Fruit fly (Drosophila melanogaster) whole organism, pupa: ENCODE results near the gene CG31265.

Experiments used
- CG10348 ChIP-seq: fragments of 200-800 bp; sonication (Bioruptor generic); IDR thresholded peaks from 2 replicates; pipeline ENCODE4 v1.3.6; 2022; ENCODE audit warnings: missing biosample characterization, missing genetic modification characterization
- CG12605 ChIP-seq: fragments of 200-800 bp; sonication (Bioruptor generic); IDR thresholded peaks from 2 replicates; pipeline ENCODE4 v1.3.6; 2022; ENCODE audit warnings: missing biosample characterization, missing genetic modification characterization
- CG13204 ChIP-seq: fragments of 200-800 bp; sonication (Bioruptor generic); optimal IDR thresholded peaks from 2 replicates; lab custom pipeline; 2018; ENCODE audit warnings: missing biosample characterization, mild to moderate bottlenecking, missing genetic modification characterization, moderate library complexity
- CG14655 ChIP-seq: fragments of 200-800 bp; sonication (Bioruptor generic); optimal IDR thresholded peaks from 3 replicates; lab custom pipeline; 2017; ENCODE audit warnings: mild to moderate bottlenecking, missing biosample characterization, missing genetic modification reagents, missing genetic modification characterization
- CG15710 ChIP-seq: fragments of 200-800 bp; sonication (Bioruptor generic); optimal IDR thresholded peaks from 2 replicates; lab custom pipeline; 2018; ENCODE audit warnings: missing biosample characterization, mild to moderate bottlenecking, missing genetic modification characterization, moderate library complexity
- CG17806 ChIP-seq: fragments of 200-800 bp; sonication (Bioruptor generic); optimal IDR thresholded peaks from 2 replicates; lab custom pipeline; 2018; ENCODE audit warnings: missing biosample characterization, mild to moderate bottlenecking, missing genetic modification characterization, moderate library complexity
- CG32121 ChIP-seq: fragments of 200-800 bp; sonication (Bioruptor generic); IDR thresholded peaks from 2 replicates; pipeline ENCODE4 v1.3.6; 2022; ENCODE audit warnings: missing biosample characterization, missing genetic modification characterization
- CG34367 ChIP-seq: fragments of 200-800 bp; sonication (Bioruptor generic); optimal IDR thresholded peaks from 2 replicates; lab custom pipeline; 2018; ENCODE audit warnings: missing biosample characterization, mild to moderate bottlenecking, missing genetic modification characterization
- CG4496 ChIP-seq: fragments of 200-800 bp; sonication (Bioruptor generic); IDR thresholded peaks from 3 replicates; pipeline ENCODE4 v1.3.6; 2022; ENCODE audit warnings: missing biosample characterization, missing genetic modification characterization
- CG8159 ChIP-seq: fragments of 200-800 bp; sonication (Bioruptor generic); optimal IDR thresholded peaks from 3 replicates; lab custom pipeline; 2018; ENCODE audit warnings: missing biosample characterization, mild to moderate bottlenecking, missing genetic modification characterization, moderate library complexity
- CG8301 ChIP-seq: fragments of 200-800 bp; sonication (Bioruptor generic); optimal IDR thresholded peaks from 2 replicates; lab custom pipeline; 2018; ENCODE audit warnings: missing biosample characterization, mild to moderate bottlenecking, missing genetic modification characterization
- CG9948 ChIP-seq: fragments of 200-800 bp; sonication (Bioruptor generic); optimal IDR thresholded peaks from 2 replicates; lab custom pipeline; 2018; ENCODE audit warnings: missing biosample characterization, mild to moderate bottlenecking, missing genetic modification characterization, moderate library complexity
- D1 ChIP-seq: fragments of 200-800 bp; sonication (Bioruptor generic); optimal IDR thresholded peaks from 2 replicates; lab custom pipeline; 2018; ENCODE audit warnings: missing biosample characterization, mild to moderate bottlenecking, missing genetic modification characterization, moderate library complexity
- EcR ChIP-seq: fragments of 200-800 bp; sonication (Bioruptor generic); optimal IDR thresholded peaks from 3 replicates; lab custom pipeline; 2019; ENCODE audit warnings: missing biosample characterization, missing genetic modification characterization, mild to moderate bottlenecking, moderate library complexity, missing genetic modification reagents
- Ets98B ChIP-seq: fragments of 200-800 bp; sonication (Bioruptor generic); IDR thresholded peaks from 2 replicates; pipeline ENCODE4 v1.3.6; 2022; ENCODE audit warnings: missing biosample characterization, missing genetic modification characterization
- Pif1A ChIP-seq: fragments of 200-800 bp; sonication (Bioruptor generic); optimal IDR thresholded peaks from 3 replicates; lab custom pipeline; 2016; ENCODE audit warnings: missing biosample characterization, missing genetic modification characterization
- Pif1B ChIP-seq: fragments of 200-800 bp; sonication (Bioruptor generic); optimal IDR thresholded peaks from 3 replicates; lab custom pipeline; 2016; ENCODE audit warnings: missing biosample characterization, missing genetic modification characterization
- Snoo ChIP-seq: fragments of 200-800 bp; sonication (Bioruptor generic); optimal IDR thresholded peaks from 3 replicates; lab custom pipeline; 2017; ENCODE audit warnings: missing biosample characterization, mild to moderate bottlenecking, missing genetic modification characterization, inconsistent platforms
- fd96Ca ChIP-seq: fragments of 200-800 bp; sonication (Bioruptor generic); IDR thresholded peaks from 3 replicates; pipeline ENCODE4 v1.3.6; 2022; ENCODE audit warnings: missing biosample characterization, missing genetic modification characterization
- gl ChIP-seq: fragments of 200-800 bp; sonication (Bioruptor generic); optimal IDR thresholded peaks from 2 replicates; lab custom pipeline; 2018; ENCODE audit warnings: missing biosample characterization, mild to moderate bottlenecking, missing genetic modification characterization
- rn ChIP-seq: fragments of 200-800 bp; sonication (Bioruptor generic); IDR thresholded peaks from 2 replicates; pipeline ENCODE4 v1.3.6; 2022; ENCODE audit warnings: missing biosample characterization, missing genetic modification characterization

CG31265 gene

dm6 chr3R:17121277-17121676 lies 6.7 kb upstream of the CG31265 start, which contains the start of gene CG42779:
TSS of gene CG42779 (plus strand) at chr3R:17121577.
- TF ChIP-seq CG17806 (tag; lab: Kevin White, UChicago) (no peak), CG12605 (GFP tag; lab: Robert Waterston, UW) (no peak), Pif1B (no peak), CG34367 (no peak), CG4496 (GFP tag; lab: Robert Waterston, UW) (no peak)

DNA sequence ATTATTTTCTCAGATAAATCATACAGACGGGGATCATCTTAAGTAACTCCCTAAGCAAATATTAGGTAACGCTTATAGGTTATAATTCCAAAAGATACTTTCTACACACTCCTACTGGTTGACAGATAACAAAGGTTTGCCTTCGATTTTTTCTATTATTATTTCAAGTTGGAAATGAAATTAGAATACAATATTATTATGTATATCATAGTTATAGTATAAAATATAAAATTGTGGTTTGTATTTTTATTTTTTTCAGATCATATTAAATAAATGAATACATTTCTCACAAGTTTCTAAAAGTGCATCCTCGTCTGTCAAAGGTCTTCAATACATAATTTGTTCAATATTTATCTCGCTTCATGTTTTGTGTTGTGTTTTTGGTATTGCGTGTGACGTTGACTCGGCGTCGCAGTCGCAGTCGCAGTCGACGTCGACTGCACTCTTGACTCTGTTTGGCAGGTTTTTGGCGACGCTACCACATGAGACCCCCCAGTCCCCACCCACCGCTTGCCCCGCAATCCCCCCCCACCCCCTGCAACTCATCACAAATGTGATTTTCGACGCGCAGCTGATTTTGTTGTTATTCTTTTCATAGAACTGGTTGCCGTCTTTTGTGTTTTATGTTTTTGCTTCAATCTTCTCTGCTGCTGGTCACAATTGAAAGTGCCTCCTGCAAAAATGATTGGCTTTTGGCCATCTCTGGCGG lies 5.1 kb upstream of the CG31265 start:
- 0 out of 3 replicates have a peak, but pooled peaks have one; percentile 7 for TF ChIP-seq fd96Ca (GFP tag; lab: Robert Waterston, UW)
- no peak for TF ChIP-seq D1 (tag; lab: Kevin White, UChicago)
- peak; percentile 36 for TF ChIP-seq CG14655 (GFP tag; lab: Kevin White, UChicago)
- no peak for TF ChIP-seq CG4496 (GFP tag; lab: Robert Waterston, UW)
- TF ChIP-seq, all 21 proteins: peak for 2

DNA sequence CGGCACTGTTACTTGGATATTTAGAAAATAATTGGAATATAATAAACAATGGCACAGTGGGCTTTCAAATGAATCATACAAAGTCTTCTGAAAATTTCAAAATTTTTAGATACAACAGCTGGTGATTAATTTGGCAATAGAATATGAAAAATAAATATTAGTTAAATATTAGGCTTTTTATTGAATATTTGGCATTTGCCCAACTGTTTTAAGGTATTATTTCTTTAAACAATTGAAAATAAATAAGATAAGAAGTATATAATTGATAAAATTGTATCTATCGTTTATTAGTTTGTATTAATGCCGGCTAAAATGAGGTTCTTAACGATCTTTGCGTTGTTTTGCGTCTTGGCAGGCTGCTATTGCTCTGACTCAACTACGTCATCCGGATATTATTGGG lies 3.8 kb upstream of the CG31265 start, which contains the start of gene CG45079:
Gene CG45079, plus strand, starts transcription at position 301 of the 400 bp plus-strand sequence.
- TF ChIP-seq CG9948 (tag; lab: Kevin White, UChicago) (no peak), CG13204 (no peak)

DNA sequence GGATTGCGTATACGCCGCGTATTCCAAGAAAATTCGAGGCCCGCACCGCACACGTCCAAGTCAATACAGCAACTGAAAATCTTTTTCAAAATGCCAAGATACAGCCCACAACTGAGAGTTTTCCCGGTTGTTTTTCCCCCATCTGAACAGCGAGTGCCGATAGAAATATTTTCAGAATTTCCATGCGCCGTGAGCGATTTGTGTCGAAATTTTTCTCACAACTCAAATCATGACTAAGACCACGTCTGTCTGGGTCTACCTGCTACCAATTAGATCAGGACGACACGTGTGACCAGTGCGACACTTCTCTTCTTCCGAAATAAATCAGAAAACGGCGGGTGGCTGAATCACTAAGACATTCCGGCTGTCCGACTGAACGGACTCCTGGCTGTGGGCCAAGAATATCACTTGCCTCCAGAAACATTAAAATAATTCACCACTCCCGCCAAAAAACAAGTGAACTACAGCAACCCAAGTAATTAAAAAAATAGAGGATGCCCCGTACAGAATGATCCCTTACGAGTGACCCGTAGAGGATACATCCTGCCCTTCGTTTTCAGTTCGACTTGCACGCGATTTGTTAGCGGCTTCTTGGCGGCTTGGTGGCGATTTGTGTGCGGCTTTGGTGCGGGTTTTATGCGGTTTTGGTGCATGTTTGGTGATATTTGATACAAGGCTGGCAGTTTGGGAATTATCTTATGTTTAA lies 2.5 kb upstream of the CG31265 start, which contains the start of gene cher:
Gene cher, minus strand, starts transcription at position 51 of the 706 bp plus-strand sequence.
- TF ChIP-seq Pif1A (GFP tag; lab: Kevin White, UChicago), result no peak
- no peak for TF ChIP-seq gl (tag; lab: Kevin White, UChicago)
- no peak for TF ChIP-seq CG34367

DNA sequence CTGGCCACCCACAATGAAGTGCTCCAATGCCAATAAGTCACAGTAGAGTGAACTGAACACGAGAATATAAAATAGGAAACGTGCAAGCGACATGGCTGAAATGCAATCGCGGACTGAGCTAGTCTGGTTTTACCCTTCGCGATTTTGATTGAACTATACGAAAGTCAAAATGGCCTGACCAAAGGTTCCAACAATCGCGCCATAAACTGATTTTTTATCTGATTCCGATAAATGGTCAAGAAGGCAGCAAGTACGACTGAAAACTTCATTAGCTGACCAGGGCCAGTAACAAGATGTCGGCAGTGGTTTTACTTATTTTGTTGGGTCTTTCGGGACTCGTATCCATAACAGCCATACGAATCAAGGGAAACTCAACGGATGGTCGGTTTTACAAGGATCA lies 1.2 kb upstream of the CG31265 start, which contains the start of the genes CG17477 and CG31269:
Gene CG17477, minus strand, starts transcription at position 101 of the 400 bp plus-strand sequence.
Gene CG31269, plus strand, starts transcription at position 289 of the 400 bp plus-strand sequence.
- TF ChIP-seq CG34367 (no peak), D1 (tag; lab: Kevin White, UChicago) (no peak), CG4496 (GFP tag; lab: Robert Waterston, UW) (no peak), CG32121 (GFP tag; lab: Robert Waterston, UW) (no peak), CG9948 (tag; lab: Kevin White, UChicago) (no peak), CG12605 (GFP tag; lab: Robert Waterston, UW) (no peak), Snoo (no peak), CG15710 (tag; lab: Kevin White, UChicago) (no peak), EcR (no peak), Ets98B (GFP tag; lab: Robert Waterston, UW) (no peak), gl (tag; lab: Kevin White, UChicago) (no peak), CG17806 (tag; lab: Kevin White, UChicago) (no peak), CG10348 (GFP tag; lab: Robert Waterston, UW) (no peak), CG8159 (tag; lab: Kevin White, UChicago) (no peak), Pif1A (GFP tag; lab: Kevin White, UChicago) (no peak), rn (no peak), Pif1B (no peak)

dm6 chr3R:17130326-17130725 lies 2.3 kb downstream of the CG31265 start, which contains the start of gene CG17475:
TSS of gene CG17475 (minus strand) at chr3R:17130426.
- TF ChIP-seq CG8301 (tag; lab: Kevin White, UChicago), result no peak
- TF ChIP-seq CG12605 (GFP tag; lab: Robert Waterston, UW), result no peak
- TF ChIP-seq D1 (tag; lab: Kevin White, UChicago), result no peak
- no peak for TF ChIP-seq CG15710 (tag; lab: Kevin White, UChicago)
- TF ChIP-seq CG10348 (GFP tag; lab: Robert Waterston, UW), result no peak
- TF ChIP-seq gl (tag; lab: Kevin White, UChicago), result no peak
- no peak for TF ChIP-seq fd96Ca (GFP tag; lab: Robert Waterston, UW)
- no peak for TF ChIP-seq Pif1A (GFP tag; lab: Kevin White, UChicago)
- no peak for TF ChIP-seq Snoo

DNA sequence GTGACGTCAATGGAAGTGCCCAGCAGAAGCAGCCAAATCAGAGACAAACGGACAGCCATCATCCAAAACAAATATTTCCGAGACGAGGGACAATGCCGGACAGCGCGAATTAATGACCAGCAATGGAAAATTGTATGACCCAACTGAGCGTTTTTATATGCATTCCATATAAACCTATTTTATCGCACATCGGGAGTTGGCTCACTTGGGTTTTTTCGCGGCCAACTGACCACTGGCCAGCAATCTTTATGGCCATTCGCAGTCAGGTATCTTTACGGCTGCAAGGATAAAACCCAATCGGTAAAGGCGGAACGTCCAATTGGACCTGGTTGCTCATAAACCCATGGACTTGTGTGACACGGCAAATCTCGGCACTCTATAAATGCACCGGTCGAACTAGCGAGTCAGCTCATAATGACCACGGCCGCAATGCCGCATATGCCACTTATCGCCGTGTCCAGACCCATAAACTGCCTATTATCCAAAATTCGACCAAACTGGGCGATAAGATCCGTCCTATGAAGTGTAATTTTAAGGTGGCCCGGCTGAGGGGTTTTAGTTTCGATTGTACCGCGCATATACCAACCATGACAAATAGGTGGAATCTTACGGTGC lies 4.2 kb downstream of the CG31265 start, which contains the start of the genes CG4053 and CG31266:
Gene CG4053, minus strand, starts transcription at position 101 of the 615 bp plus-strand sequence.
Gene CG31266, plus strand, starts transcription at position 565 of the 615 bp plus-strand sequence.
- TF ChIP-seq CG17806 (tag; lab: Kevin White, UChicago), result no peak
- no peak for TF ChIP-seq CG8159 (tag; lab: Kevin White, UChicago)
- TF ChIP-seq Snoo, result no peak
- TF ChIP-seq CG8301 (tag; lab: Kevin White, UChicago), result no peak
- no peak for TF ChIP-seq CG14655 (GFP tag; lab: Kevin White, UChicago)
- no peak for TF ChIP-seq fd96Ca (GFP tag; lab: Robert Waterston, UW)
- no peak for TF ChIP-seq EcR
- no peak for TF ChIP-seq CG9948 (tag; lab: Kevin White, UChicago)
- no peak for TF ChIP-seq CG4496 (GFP tag; lab: Robert Waterston, UW)
- no peak for TF ChIP-seq CG34367
- no peak for TF ChIP-seq CG12605 (GFP tag; lab: Robert Waterston, UW)
- no peak for TF ChIP-seq gl (tag; lab: Kevin White, UChicago)
- no peak for TF ChIP-seq CG32121 (GFP tag; lab: Robert Waterston, UW)
- TF ChIP-seq CG10348 (GFP tag; lab: Robert Waterston, UW), result no peak
- no peak for TF ChIP-seq CG15710 (tag; lab: Kevin White, UChicago)
- TF ChIP-seq CG13204, result no peak
